Worm (Caenorhabditis elegans) whole organism, early embryonic: Measurements from ENCODE around the gene str-240.

Experiments
- B0310.2 ChIP-seq: sonication (generic microtip); optimal IDR thresholded peaks from 2 replicates; lab custom pipeline; 2016; ENCODE audit warnings: mild to moderate bottlenecking, missing genetic modification characterization, missing compliant biosample characterization
- F13C5.2 ChIP-seq: sonication (generic microtip); optimal IDR thresholded peaks from 2 replicates; lab custom pipeline; 2017; ENCODE audit warnings: mild to moderate bottlenecking, missing genetic modification characterization, inconsistent platforms, missing compliant biosample characterization
- aly-1 ChIP-seq: sonication (generic microtip); optimal IDR thresholded peaks from 2 replicates; lab custom pipeline; 2016; ENCODE audit warnings: missing genetic modification characterization, missing compliant biosample characterization
- ama-1 ChIP-seq: fragments of 150-350 bp; optimal IDR thresholded peaks from 2 replicates; lab custom pipeline; 2014
- ceh-13 ChIP-seq: fragments of 200-800 bp; sonication (Bioruptor generic); optimal IDR thresholded peaks from 2 replicates; lab custom pipeline; 2018; ENCODE audit warnings: mild to moderate bottlenecking, missing genetic modification characterization, missing compliant biosample characterization
- ceh-36 ChIP-seq: sonication (generic microtip); optimal IDR thresholded peaks from 2 replicates; lab custom pipeline; 2016; ENCODE audit warnings: missing genetic modification characterization, inconsistent platforms, missing compliant biosample characterization
- ets-7 ChIP-seq: sonication (generic microtip); optimal IDR thresholded peaks from 2 replicates; lab custom pipeline; 2016; ENCODE audit warnings: missing genotype, missing genetic modification characterization, missing compliant biosample characterization
- flt-1 ChIP-seq: fragments of 200-800 bp; sonication (Bioruptor generic); IDR thresholded peaks from 2 replicates; pipeline ENCODE4 v1.3.6; 2022; ENCODE audit warnings: missing genetic modification characterization, missing compliant biosample characterization
- hmbx-1 ChIP-seq: sonication (generic microtip); optimal IDR thresholded peaks from 2 replicates; lab custom pipeline; 2016; ENCODE audit warnings: mild to moderate bottlenecking, missing genetic modification characterization, missing compliant biosample characterization
- hmg-4 ChIP-seq: fragments of 200-800 bp; sonication (Bioruptor generic); optimal IDR thresholded peaks from 2 replicates; lab custom pipeline; 2018; ENCODE audit warnings: mild to moderate bottlenecking, missing genetic modification characterization, missing compliant biosample characterization
- hnd-1 ChIP-seq: sonication (generic microtip); optimal IDR thresholded peaks from 2 replicates; lab custom pipeline; 2016; ENCODE audit warnings: missing genetic modification characterization, missing compliant biosample characterization
- pes-1 ChIP-seq: fragments of 200-800 bp; sonication (Bioruptor generic); IDR thresholded peaks from 2 replicates; pipeline ENCODE4 v1.3.6; 2022; ENCODE audit warnings: missing genetic modification reagents, missing genetic modification characterization, missing compliant biosample characterization
- scrt-1 ChIP-seq: fragments of 200-800 bp; sonication (Bioruptor generic); IDR thresholded peaks from 2 replicates; pipeline ENCODE4 v1.3.6; 2022; ENCODE audit warnings: missing genetic modification characterization, missing compliant biosample characterization
- sea-1 ChIP-seq: fragments of 200-800 bp; sonication (Bioruptor generic); conservative IDR thresholded peaks from 2 replicates; pipeline ENCODE4 v1.3.6; 2022; ENCODE audit warnings: missing genetic modification characterization, missing compliant biosample characterization
- tbx-11 ChIP-seq: fragments of 200-800 bp; sonication (Bioruptor generic); IDR thresholded peaks from 2 replicates; pipeline ENCODE4 v1.3.6; 2022; ENCODE audit warnings: missing genetic modification characterization, missing compliant biosample characterization
- tbx-37 ChIP-seq: fragments of 200-800 bp; sonication (Bioruptor generic); conservative IDR thresholded peaks from 2 replicates; pipeline ENCODE4 v1.3.6; 2022; ENCODE audit warnings: missing genetic modification reagents, missing genetic modification characterization, missing compliant biosample characterization
- tra-4 ChIP-seq: sonication (generic microtip); optimal IDR thresholded peaks from 2 replicates; lab custom pipeline; 2017; ENCODE audit warnings: missing genetic modification characterization, missing compliant biosample characterization

Gene str-240

ce11 chrV:1521845-1522244 is at the start of gene str-240:
Gene str-240, minus strand, starts transcription at chrV:1521945.
- no peak for TF ChIP-seq aly-1
- TF ChIP-seq ceh-13 (GFP tag; lab: Kevin White, UChicago), result no peak
- TF ChIP-seq hmg-4 (GFP tag; lab: Kevin White, UChicago), result no peak
- no peak for TF ChIP-seq scrt-1
- no peak for TF ChIP-seq F13C5.2 (tag; lab: Kevin White, UChicago)
- no peak for TF ChIP-seq hmbx-1 (tag; lab: Kevin White, UChicago)
- TF ChIP-seq hnd-1 (tag; lab: Kevin White, UChicago), result no peak
- TF ChIP-seq flt-1 (GFP tag; lab: Robert Waterston, UW), result no peak
- TF ChIP-seq ceh-36 (tag; lab: Kevin White, UChicago), result no peak
- TF ChIP-seq ets-7, result no peak
- TF ChIP-seq sea-1 (GFP tag; lab: Robert Waterston, UW), result no peak
- no peak for TF ChIP-seq B0310.2 (tag; lab: Kevin White, UChicago)
- no peak for TF ChIP-seq tbx-37 (GFP tag; lab: Robert Waterston, UW)
- TF ChIP-seq ama-1, result no peak
- no peak for TF ChIP-seq tbx-11 (GFP tag; lab: Robert Waterston, UW)
- TF ChIP-seq tra-4 (tag; lab: Kevin White, UChicago), result no peak

- TF ChIP-seq F13C5.2 (tag; lab: Kevin White, UChicago) (no peak), hmg-4 (GFP tag; lab: Kevin White, UChicago) (peak; percentile 71), scrt-1 (no peak), sea-1 (GFP tag; lab: Robert Waterston, UW) (no peak), B0310.2 (tag; lab: Kevin White, UChicago) (no peak)
Measured at ce11 chrV:1570679-1571078, 48.9 kb upstream of the str-240 start.

ce11 chrV:1569750-1570419 is 48.1 kb upstream of the str-240 start:
- no peak for TF ChIP-seq tra-4 (tag; lab: Kevin White, UChicago)
- no peak for TF ChIP-seq ceh-36 (tag; lab: Kevin White, UChicago)
- TF ChIP-seq ama-1, result no peak
- TF ChIP-seq scrt-1, result 0 out of 2 replicates have a peak, but pooled peaks have one; percentile 56
- no peak for TF ChIP-seq sea-1 (GFP tag; lab: Robert Waterston, UW)
- TF ChIP-seq hmbx-1 (tag; lab: Kevin White, UChicago), result no peak
- TF ChIP-seq aly-1, result no peak

ce11 chrV:1566776-1567175 is 45.0 kb upstream of the str-240 start, which contains the start of gene cdc-25.2:
Gene cdc-25.2, plus strand, starts transcription at chrV:1567076.
- TF ChIP-seq ama-1, result no peak
- no peak for TF ChIP-seq hmbx-1 (tag; lab: Kevin White, UChicago)
- TF ChIP-seq sea-1 (GFP tag; lab: Robert Waterston, UW), result no peak
- no peak for TF ChIP-seq pes-1 (GFP tag; lab: Robert Waterston, UW)

- TF ChIP-seq flt-1 (GFP tag; lab: Robert Waterston, UW), result peak; percentile 70
- TF ChIP-seq scrt-1, result peak; percentile 86
- TF ChIP-seq tbx-37 (GFP tag; lab: Robert Waterston, UW), result peak; percentile 91
- TF ChIP-seq sea-1 (GFP tag; lab: Robert Waterston, UW), result peak; percentile 71; the same call in 1 of the 2 replicates
- TF ChIP-seq tbx-11 (GFP tag; lab: Robert Waterston, UW), result peak; percentile 82
- TF ChIP-seq pes-1 (GFP tag; lab: Robert Waterston, UW), result peak; percentile 82
Measured at ce11 chrV:1561169-1561568, 39.4 kb upstream of the str-240 start.

- TF ChIP-seq aly-1, result no peak
- TF ChIP-seq tbx-37 (GFP tag; lab: Robert Waterston, UW), result no peak
- no peak for TF ChIP-seq ceh-36 (tag; lab: Kevin White, UChicago)
- TF ChIP-seq B0310.2 (tag; lab: Kevin White, UChicago), result no peak
- TF ChIP-seq scrt-1, result no peak
- no peak for TF ChIP-seq ets-7
- no peak for TF ChIP-seq F13C5.2 (tag; lab: Kevin White, UChicago)
- no peak for TF ChIP-seq ceh-13 (GFP tag; lab: Kevin White, UChicago)
- TF ChIP-seq hmbx-1 (tag; lab: Kevin White, UChicago), result no peak
- TF ChIP-seq pes-1 (GFP tag; lab: Robert Waterston, UW), result no peak
- no peak for TF ChIP-seq sea-1 (GFP tag; lab: Robert Waterston, UW)
- no peak for TF ChIP-seq flt-1 (GFP tag; lab: Robert Waterston, UW)
- no peak for TF ChIP-seq ama-1
- no peak for TF ChIP-seq tbx-11 (GFP tag; lab: Robert Waterston, UW)
Measured at ce11 chrV:1558113-1558512, 36.4 kb upstream of the str-240 start.

- TF ChIP-seq hnd-1 (tag; lab: Kevin White, UChicago), result no peak
- TF ChIP-seq sea-1 (GFP tag; lab: Robert Waterston, UW), result no peak
Measured at ce11 chrV:1555072-1555471, 33.3 kb upstream of the str-240 start.

- TF ChIP-seq hmg-4 (GFP tag; lab: Kevin White, UChicago) (no peak), pes-1 (GFP tag; lab: Robert Waterston, UW) (no peak), tra-4 (tag; lab: Kevin White, UChicago) (no peak), flt-1 (GFP tag; lab: Robert Waterston, UW) (no peak), hnd-1 (tag; lab: Kevin White, UChicago) (no peak), ama-1 (no peak), hmbx-1 (tag; lab: Kevin White, UChicago) (no peak), ets-7 (no peak), tbx-11 (GFP tag; lab: Robert Waterston, UW) (no peak), tbx-37 (GFP tag; lab: Robert Waterston, UW) (no peak), sea-1 (GFP tag; lab: Robert Waterston, UW) (no peak), ceh-13 (GFP tag; lab: Kevin White, UChicago) (no peak), B0310.2 (tag; lab: Kevin White, UChicago) (no peak), F13C5.2 (tag; lab: Kevin White, UChicago) (no peak), ceh-36 (tag; lab: Kevin White, UChicago) (no peak), scrt-1 (no peak), aly-1 (no peak)
Measured at ce11 chrV:1553004-1553403, 31.3 kb upstream of the str-240 start, which contains the start of gene srsx-8. Gene srsx-8, minus strand, starts transcription at chrV:1553104.
